Fruit fly (Drosophila melanogaster) S2 (cell line): ENCODE data around the gene pb.

Experiments used
- CG8478 ChIP-seq: fragments of >200 bp; optimal IDR thresholded peaks from 2 replicates; lab custom pipeline; 2018
- CTCF ChIP-seq, 2 experiments: fragments of >200 bp; optimal IDR thresholded peaks; 2 replicates each; lab custom pipeline; 2018

DNA sequence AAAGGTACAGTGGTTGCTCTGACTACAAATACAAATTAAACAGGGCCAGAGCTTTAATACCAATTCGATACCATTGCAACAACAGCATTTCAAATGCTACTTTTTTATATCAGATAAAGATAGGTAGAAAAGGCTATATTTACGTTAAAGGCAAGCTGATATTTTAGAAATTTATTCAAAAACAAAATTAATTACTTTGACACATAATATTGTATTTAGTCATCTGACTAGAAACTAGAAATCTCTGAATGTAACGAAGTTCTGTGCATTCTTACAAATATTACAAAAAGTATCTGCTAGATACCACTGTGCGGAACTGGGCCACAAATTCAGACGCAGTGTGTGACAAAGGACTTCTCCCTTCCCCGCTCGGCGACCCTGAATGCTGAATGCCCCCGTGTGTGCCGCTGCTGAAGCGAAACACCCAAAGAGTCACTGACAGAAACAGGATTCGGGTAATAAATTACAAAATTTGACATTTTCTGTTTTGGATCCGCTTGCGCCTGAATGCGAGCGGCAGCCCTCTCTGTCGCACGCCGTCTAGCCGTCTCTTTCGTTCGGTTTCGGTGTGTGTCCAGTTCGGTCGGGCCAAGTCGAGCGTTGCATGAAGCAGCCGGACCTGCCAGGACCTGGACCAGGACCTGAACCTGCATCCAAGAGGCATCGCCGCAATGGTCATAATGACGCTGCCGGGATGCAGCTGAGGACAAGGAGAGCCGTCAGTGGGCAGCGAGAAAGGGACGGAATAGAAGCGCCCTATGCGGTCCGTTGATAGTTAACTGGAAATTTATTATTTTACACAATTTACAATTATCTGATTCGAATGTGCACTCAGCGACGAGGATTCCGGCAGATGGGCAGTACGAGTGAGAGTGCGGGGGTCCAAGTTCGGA, 19.1 kb upstream of the pb start:
- no peak for TF ChIP-seq CTCF (optimal IDR thresholded peaks at IDR 0.05; lab: Kevin White, UChicago)
- TF ChIP-seq CG8478: no peak
